Worm (Caenorhabditis elegans) whole organism, L1 larva: ENCODE data around the gene lin-15B.

ENCODE experiments used
- ama-1 ChIP-seq: fragments of 150-350 bp; optimal IDR thresholded peaks from 2 replicates; lab custom pipeline; 2014
- nhr-12 ChIP-seq: sonication (generic microtip); optimal IDR thresholded peaks from 2 replicates; lab custom pipeline; 2017; ENCODE audit warnings: missing biosample characterization, missing genetic modification characterization

DNA sequence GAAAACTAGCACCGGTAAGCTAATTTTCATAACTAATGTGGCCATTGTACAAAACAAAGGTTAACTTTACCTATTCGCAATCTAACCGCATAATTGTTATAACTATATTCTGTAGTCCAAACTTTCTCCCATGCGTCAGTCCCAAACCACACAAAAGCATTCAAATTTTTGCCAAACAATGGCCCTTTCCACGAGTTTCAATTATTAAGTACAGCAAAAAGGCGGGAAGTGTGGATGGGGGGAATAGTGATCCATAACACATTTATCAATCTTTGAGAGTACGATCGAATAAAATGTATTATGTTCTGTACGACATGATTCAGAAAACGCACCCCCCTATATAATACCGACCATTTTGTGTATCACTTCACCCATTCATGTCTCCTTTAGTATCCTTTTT is 7.6 kb upstream of the lin-15B start, which contains the start of gene ZK662.6:
- TF ChIP-seq nhr-12 (tag; lab: Kevin White, UChicago) (no peak), ama-1 (no peak)
